Fruit fly (Drosophila melanogaster) whole organism, prepupa: Measurements from ENCODE around the gene CG15356.

Experiments
- CG10669 ChIP-seq: fragments of 200-800 bp; sonication (Bioruptor generic); optimal IDR thresholded peaks from 3 replicates; lab custom pipeline; 2018; ENCODE audit warnings: missing biosample characterization, mild to moderate bottlenecking, missing genetic modification characterization, moderate library complexity
- CG16779 ChIP-seq: fragments of 200-800 bp; sonication (Bioruptor generic); optimal IDR thresholded peaks from 3 replicates; lab custom pipeline; 2017; ENCODE audit warnings: missing biosample characterization, mild to moderate bottlenecking, missing genetic modification characterization
- CG4318 ChIP-seq: fragments of 200-800 bp; sonication (Bioruptor generic); optimal IDR thresholded peaks from 3 replicates; lab custom pipeline; 2017; ENCODE audit warnings: missing biosample characterization, mild to moderate bottlenecking, missing genetic modification characterization
- Lpt ChIP-seq: fragments of 200-800 bp; sonication (Bioruptor generic); optimal IDR thresholded peaks from 3 replicates; lab custom pipeline; 2016; ENCODE audit warnings: missing biosample characterization, missing genetic modification characterization
- OdsH ChIP-seq: fragments of 200-800 bp; sonication (Bioruptor generic); optimal IDR thresholded peaks from 3 replicates; lab custom pipeline; 2016; ENCODE audit warnings: missing biosample characterization, missing genetic modification characterization
- acj6 ChIP-seq: fragments of 200-800 bp; sonication (Bioruptor generic); optimal IDR thresholded peaks from 3 replicates; lab custom pipeline; 2016; ENCODE audit warnings: missing biosample characterization, missing genetic modification characterization
- esn ChIP-seq: fragments of 200-800 bp; sonication (Bioruptor generic); optimal IDR thresholded peaks from 2 replicates; lab custom pipeline; 2016; ENCODE audit warnings: missing biosample characterization, mild to moderate bottlenecking, missing genetic modification characterization, moderate library complexity

DNA sequence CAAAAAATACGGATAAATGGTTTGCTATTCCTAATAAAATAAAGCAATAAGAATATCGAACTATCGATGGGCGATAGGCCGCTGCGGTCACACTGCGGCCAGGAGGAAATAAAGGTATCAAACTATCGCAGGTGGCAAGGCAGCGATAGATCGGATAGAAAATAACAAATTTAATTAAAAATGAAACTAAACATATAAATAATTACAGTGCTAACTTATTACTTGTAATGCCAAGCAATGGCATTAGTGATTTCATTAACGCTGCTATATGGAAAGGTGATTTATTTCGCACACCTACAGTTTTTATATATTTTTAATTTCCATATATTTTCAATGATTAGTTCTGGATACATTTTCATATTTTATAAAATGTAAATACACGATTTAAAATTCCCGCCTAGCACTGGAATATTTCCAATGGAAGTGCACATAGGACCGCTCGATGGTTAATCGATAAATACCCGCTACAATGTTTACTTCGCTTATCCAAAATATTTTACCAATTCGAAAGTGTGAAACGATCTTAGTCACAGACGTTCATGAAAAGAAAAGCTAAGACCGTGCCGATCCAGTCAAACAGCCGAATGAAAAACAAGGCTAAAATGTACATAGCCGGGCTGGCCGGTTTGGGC is at the start of gene CG15356, which contains the start of gene CG15362:
- TF ChIP-seq Lpt (GFP tag; lab: Kevin White, UChicago) (no peak), CG4318 (GFP tag; lab: Kevin White, UChicago) (no peak), esn (peak; percentile 46), CG10669 (GFP tag; lab: Kevin White, UChicago) (no peak), acj6 (GFP tag; lab: Kevin White, UChicago) (no peak), CG16779 (tag; lab: Kevin White, UChicago) (no peak), OdsH (no peak)
